Worm (Caenorhabditis elegans): ENCODE measurements around the gene amt-1.

DNA sequence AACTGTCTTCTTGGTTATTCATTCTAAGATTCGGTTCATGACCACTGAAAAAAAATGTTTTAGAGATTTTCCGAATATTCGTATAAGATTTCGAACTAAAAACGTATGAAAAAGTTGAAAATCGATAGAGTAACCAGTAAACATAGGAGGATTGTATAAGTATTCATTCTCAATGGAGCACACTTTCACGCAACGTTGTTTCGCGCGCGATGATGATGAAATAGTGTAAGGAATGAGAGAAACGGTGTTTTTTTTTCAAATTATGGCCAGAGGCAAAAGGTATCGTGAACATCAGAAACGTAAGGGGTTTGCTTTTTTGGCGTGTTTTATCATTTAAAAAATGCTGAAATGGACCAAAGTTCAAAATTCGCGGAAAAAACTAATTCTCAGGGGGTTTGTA lies 48.3 kb downstream of the amt-1 start, which contains the start of gene pqn-65:
- TF ChIP-seq tab-1 (GFP tag; IDR thresholded peaks at IDR 0.05) (no peak), ztf-29 (GFP tag; IDR thresholded peaks at IDR 0.05) (no peak), T22C8.4 (GFP tag; IDR thresholded peaks at IDR 0.05) (no peak), cog-1 (tag; optimal IDR thresholded peaks at IDR 0.05) (no peak), klf-2 (GFP tag; conservative IDR thresholded peaks at IDR 0.05) (no peak), ref-1 (GFP tag; conservative IDR thresholded peaks at IDR 0.05) (no peak), flt-1 (GFP tag; IDR thresholded peaks at IDR 0.05) (no peak), med-1 (GFP tag; optimal IDR thresholded peaks at IDR 0.05; ENCODE audit: insufficient read depth) (no peak), ztf-23 (GFP tag; IDR thresholded peaks at IDR 0.05) (no peak)
